Fruit fly (Drosophila melanogaster): ENCODE measurements around the gene CG14042.

DNA sequence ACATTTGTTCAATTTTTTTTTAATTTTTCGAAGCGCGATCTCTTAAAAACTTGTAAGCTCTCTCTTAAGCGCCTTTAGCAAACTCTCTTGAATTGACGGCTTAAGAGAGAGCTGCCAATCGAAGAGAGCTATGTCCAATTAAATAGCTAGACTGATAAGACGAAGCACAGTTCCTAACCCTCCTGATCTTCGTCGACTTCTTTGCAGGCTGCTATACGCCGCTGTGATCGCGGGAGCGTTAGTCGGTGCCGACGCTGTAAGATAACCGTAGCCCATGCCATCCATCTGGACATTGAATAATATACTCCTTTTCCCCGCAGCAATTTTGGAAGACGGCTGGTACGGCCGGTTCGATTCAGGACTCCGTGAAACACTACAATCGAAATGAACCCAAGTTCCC, 7.0 kb upstream of the CG14042 start:
- no peak for TF ChIP-seq CG9727 (GFP tag; optimal IDR thresholded peaks at IDR 0.05)
- no peak for TF ChIP-seq CG5953 (GFP tag; IDR thresholded peaks at IDR 0.05)
- no peak for TF ChIP-seq CG11456 (GFP tag; IDR thresholded peaks at IDR 0.05)
- TF ChIP-seq H2.0 (GFP tag; IDR thresholded peaks at IDR 0.05), result no peak
- TF ChIP-seq Mes4 (GFP tag; optimal IDR thresholded peaks at IDR 0.05), result no peak
- no peak for TF ChIP-seq CG15269 (tag; optimal IDR thresholded peaks at IDR 0.05)
